Worm (Caenorhabditis elegans) whole organism, early embryonic: ENCODE data around the gene srh-290.

ENCODE experiments used
- F13C5.2 ChIP-seq: sonication (generic microtip); optimal IDR thresholded peaks from 2 replicates; lab custom pipeline; 2017; ENCODE audit warnings: mild to moderate bottlenecking, missing genetic modification characterization, inconsistent platforms, missing compliant biosample characterization
- aly-1 ChIP-seq: sonication (generic microtip); optimal IDR thresholded peaks from 2 replicates; lab custom pipeline; 2016; ENCODE audit warnings: missing genetic modification characterization, missing compliant biosample characterization
- ama-1 ChIP-seq: fragments of 150-350 bp; optimal IDR thresholded peaks from 2 replicates; lab custom pipeline; 2014
- ceh-13 ChIP-seq: fragments of 200-800 bp; sonication (Bioruptor generic); optimal IDR thresholded peaks from 2 replicates; lab custom pipeline; 2018; ENCODE audit warnings: mild to moderate bottlenecking, missing genetic modification characterization, missing compliant biosample characterization
- ceh-36 ChIP-seq: sonication (generic microtip); optimal IDR thresholded peaks from 2 replicates; lab custom pipeline; 2016; ENCODE audit warnings: missing genetic modification characterization, inconsistent platforms, missing compliant biosample characterization
- ets-7 ChIP-seq: sonication (generic microtip); optimal IDR thresholded peaks from 2 replicates; lab custom pipeline; 2016; ENCODE audit warnings: missing genotype, missing genetic modification characterization, missing compliant biosample characterization
- hmg-4 ChIP-seq: fragments of 200-800 bp; sonication (Bioruptor generic); optimal IDR thresholded peaks from 2 replicates; lab custom pipeline; 2018; ENCODE audit warnings: mild to moderate bottlenecking, missing genetic modification characterization, missing compliant biosample characterization
- hnd-1 ChIP-seq: sonication (generic microtip); optimal IDR thresholded peaks from 2 replicates; lab custom pipeline; 2016; ENCODE audit warnings: missing genetic modification characterization, missing compliant biosample characterization
- pes-1 ChIP-seq: fragments of 200-800 bp; sonication (Bioruptor generic); IDR thresholded peaks from 2 replicates; pipeline ENCODE4 v1.3.6; 2022; ENCODE audit warnings: missing genetic modification reagents, missing genetic modification characterization, missing compliant biosample characterization
- sea-1 ChIP-seq: fragments of 200-800 bp; sonication (Bioruptor generic); conservative IDR thresholded peaks from 2 replicates; pipeline ENCODE4 v1.3.6; 2022; ENCODE audit warnings: missing genetic modification characterization, missing compliant biosample characterization
- tbx-11 ChIP-seq: fragments of 200-800 bp; sonication (Bioruptor generic); IDR thresholded peaks from 2 replicates; pipeline ENCODE4 v1.3.6; 2022; ENCODE audit warnings: missing genetic modification characterization, missing compliant biosample characterization

ce11 chrV:17765077-17765476, 25.2 kb upstream of the srh-290 start, which contains the start of the genes C47A10.16 and srh-283:
- TF ChIP-seq tbx-11: no peak
- no peak for TF ChIP-seq ama-1 (lab: Kevin White, UChicago)
- TF ChIP-seq hnd-1: no peak
- no peak for TF ChIP-seq pes-1
- TF ChIP-seq F13C5.2 (tag; lab: Kevin White, UChicago): no peak
- TF ChIP-seq hmg-4 (GFP tag; lab: Kevin White, UChicago): no peak
- TF ChIP-seq sea-1 (GFP tag; lab: Robert Waterston, UW): no peak
- TF ChIP-seq aly-1 (tag; lab: Kevin White, UChicago): no peak
- no peak for TF ChIP-seq ceh-36 (tag; lab: Kevin White, UChicago)
- TF ChIP-seq ets-7: no peak
- no peak for TF ChIP-seq ceh-13
